Worm (Caenorhabditis elegans) whole organism, midembryonic: ENCODE results near the gene R186.8.

Experiments used
- cog-1 ChIP-seq: sonication (generic microtip); optimal IDR thresholded peaks from 2 replicates; lab custom pipeline; 2016; ENCODE audit warnings: missing genetic modification characterization, missing compliant biosample characterization
- klf-2 ChIP-seq: fragments of 200-800 bp; sonication (Bioruptor generic); conservative IDR thresholded peaks from 2 replicates; pipeline ENCODE4 v1.3.6; 2022; ENCODE audit warnings: missing genetic modification reagents, missing genetic modification characterization, missing compliant biosample characterization
- tab-1 ChIP-seq: fragments of 200-800 bp; sonication (Bioruptor generic); IDR thresholded peaks from 2 replicates; pipeline ENCODE4 v1.3.6; 2022; ENCODE audit warnings: missing genetic modification characterization, missing compliant biosample characterization
- ztf-23 ChIP-seq: fragments of 200-800 bp; sonication (Bioruptor generic); IDR thresholded peaks from 2 replicates; pipeline ENCODE4 v1.3.6; 2022; ENCODE audit warnings: missing genetic modification reagents, missing genetic modification characterization, missing compliant biosample characterization
- ztf-29 ChIP-seq: fragments of 200-800 bp; sonication (Bioruptor generic); IDR thresholded peaks from 2 replicates; pipeline ENCODE4 v1.3.6; 2022; ENCODE audit warnings: missing genetic modification reagents, missing genetic modification characterization, missing compliant biosample characterization

- TF ChIP-seq tab-1 (GFP tag; lab: Robert Waterston, UW): no peak
- no peak for TF ChIP-seq ztf-29 (GFP tag; lab: Robert Waterston, UW)
- TF ChIP-seq klf-2: no peak
- no peak for TF ChIP-seq ztf-23
- TF ChIP-seq cog-1 (tag; lab: Kevin White, UChicago): no peak
Observed at ce11 chrV:12988256-12988655, 20.5 kb upstream of the R186.8 start, which contains the start of gene F15B9.8.
